Fruit fly (Drosophila melanogaster) whole organism, embryonic: ENCODE measurements around the gene Ada1-2.
A peak's percentile ranks its signal among the peaks of the same experiment; 100 is the strongest.

ENCODE experiments used
- Aef1 ChIP-seq: fragments of 200-800 bp; sonication (Bioruptor generic); IDR thresholded peaks from 3 replicates; pipeline ENCODE4 v1.3.6; 2022; ENCODE audit warnings: missing biosample characterization, missing genetic modification characterization
- Awh ChIP-seq: fragments of 200-800 bp; sonication (Bioruptor generic); IDR thresholded peaks from 2 replicates; pipeline ENCODE4, ENCODE4 v1.3.6; 2022; ENCODE audit warnings: missing biosample characterization, missing genetic modification characterization
- Blimp-1 ChIP-seq: fragments of 200-800 bp; sonication (Bioruptor generic); optimal IDR thresholded peaks from 3 replicates; lab custom pipeline; 2018; ENCODE audit warnings: missing biosample characterization, missing genetic modification characterization, mild to moderate bottlenecking, moderate library complexity, missing genetic modification reagents
- CG10209 ChIP-seq: fragments of 200-800 bp; sonication (Bioruptor generic); optimal IDR thresholded peaks from 3 replicates; lab custom pipeline; 2017; ENCODE audit warnings: missing biosample characterization, mild to moderate bottlenecking, missing genetic modification characterization, missing genetic modification reagents
- CG10431 ChIP-seq: fragments of 200-800 bp; sonication (Bioruptor generic); optimal IDR thresholded peaks from 3 replicates; lab custom pipeline; 2018; ENCODE audit warnings: missing biosample characterization, mild to moderate bottlenecking, missing genetic modification characterization
- CG10979 ChIP-seq: fragments of 200-800 bp; sonication (Bioruptor generic); optimal IDR thresholded peaks from 2 replicates; lab custom pipeline; 2018; ENCODE audit warnings: missing biosample characterization, mild to moderate bottlenecking, missing genetic modification characterization, moderate library complexity
- CG14860 ChIP-seq: fragments of 200-800 bp; sonication (Bioruptor generic); IDR thresholded peaks from 3 replicates; pipeline ENCODE4 v1.3.6; 2022; ENCODE audit warnings: missing biosample characterization, missing genetic modification characterization; ENCODE audit not compliant: partially characterized antibody
- CG15011 ChIP-seq: fragments of 200-800 bp; sonication (Bioruptor generic); optimal IDR thresholded peaks from 3 replicates; lab custom pipeline; 2018; ENCODE audit warnings: missing biosample characterization, mild to moderate bottlenecking, missing genetic modification characterization
- CG16813 ChIP-seq: fragments of 200-800 bp; sonication (Bioruptor generic); IDR thresholded peaks from 3 replicates; pipeline ENCODE4 v1.3.6; 2022; ENCODE audit warnings: missing biosample characterization, missing genetic modification characterization; ENCODE audit not compliant: partially characterized antibody
- CG17186 ChIP-seq: fragments of 200-800 bp; sonication (Bioruptor generic); optimal IDR thresholded peaks from 3 replicates; lab custom pipeline; 2017; ENCODE audit warnings: missing biosample characterization, missing genetic modification reagents, missing genetic modification characterization
- CG17359 ChIP-seq: fragments of 200-800 bp; sonication (Bioruptor generic); optimal IDR thresholded peaks from 3 replicates; lab custom pipeline; 2018; ENCODE audit warnings: missing biosample characterization, mild to moderate bottlenecking, missing genetic modification characterization, moderate library complexity
- CG2116 ChIP-seq: fragments of 200-800 bp; sonication (Bioruptor generic); optimal IDR thresholded peaks from 3 replicates; lab custom pipeline; 2018; ENCODE audit warnings: missing biosample characterization, mild to moderate bottlenecking, missing genetic modification characterization
- CG2129 ChIP-seq: fragments of 200-800 bp; sonication (Bioruptor generic); IDR thresholded peaks from 2 replicates; pipeline ENCODE4 v1.3.6; 2022; ENCODE audit warnings: missing biosample characterization, missing genetic modification characterization; ENCODE audit not compliant: partially characterized antibody
- CG2678 ChIP-seq: fragments of 200-800 bp; sonication (Bioruptor generic); optimal IDR thresholded peaks from 3 replicates; lab custom pipeline; 2019; ENCODE audit warnings: missing biosample characterization, mild to moderate bottlenecking, missing genetic modification characterization, moderate library complexity
- CG30403 ChIP-seq: fragments of 200-800 bp; sonication (Bioruptor generic); optimal IDR thresholded peaks from 3 replicates; lab custom pipeline; 2016; ENCODE audit warnings: missing biosample characterization, missing genetic modification characterization
- CG33213 ChIP-seq: fragments of 200-800 bp; sonication (Bioruptor generic); optimal IDR thresholded peaks from 3 replicates; lab custom pipeline; 2016; ENCODE audit warnings: missing biosample characterization, missing genetic modification characterization
- CG34376 ChIP-seq: fragments of 200-800 bp; sonication (Bioruptor generic); optimal IDR thresholded peaks from 2 replicates; lab custom pipeline; 2018; ENCODE audit warnings: missing biosample characterization, mild to moderate bottlenecking, missing genetic modification characterization
- CG3995 ChIP-seq: fragments of 200-800 bp; sonication (Bioruptor generic); optimal IDR thresholded peaks from 3 replicates; lab custom pipeline; 2016; ENCODE audit warnings: missing biosample characterization, missing genetic modification characterization
- CG4617 ChIP-seq: fragments of 200-800 bp; sonication (Bioruptor generic); optimal IDR thresholded peaks from 3 replicates; lab custom pipeline; 2016; ENCODE audit warnings: missing biosample characterization, missing genetic modification characterization, borderline replicate concordance
- CG6683 ChIP-seq: fragments of 200-800 bp; sonication (Bioruptor generic); optimal IDR thresholded peaks from 2 replicates; lab custom pipeline; 2017; ENCODE audit warnings: missing biosample characterization, mild to moderate bottlenecking, missing genetic modification characterization, missing genetic modification reagents
- CG8924 ChIP-seq: fragments of 200-800 bp; optimal IDR thresholded peaks from 3 replicates; lab custom pipeline; 2019; ENCODE audit warnings: missing biosample characterization, mild to moderate bottlenecking, missing genetic modification characterization, moderate library complexity
- Dip2 ChIP-seq: fragments of 200-800 bp; sonication (Bioruptor generic); IDR thresholded peaks from 2 replicates; pipeline ENCODE4 v1.3.6; 2022; ENCODE audit warnings: missing biosample characterization, missing genetic modification characterization
- HHEX ChIP-seq: fragments of 200-800 bp; sonication (Bioruptor generic); optimal IDR thresholded peaks from 3 replicates; lab custom pipeline; 2017; ENCODE audit warnings: missing biosample characterization, mild to moderate bottlenecking, missing genetic modification characterization, missing genetic modification reagents
- Hsf ChIP-seq: fragments of 200-800 bp; sonication (Bioruptor generic); optimal IDR thresholded peaks from 3 replicates; lab custom pipeline; 2016; ENCODE audit warnings: missing biosample characterization, missing genetic modification characterization
- Lhr ChIP-seq: fragments of 200-800 bp; sonication (Bioruptor generic); optimal IDR thresholded peaks from 3 replicates; lab custom pipeline; 2017; ENCODE audit warnings: mild to moderate bottlenecking, missing biosample characterization, missing genetic modification reagents, missing genetic modification characterization
- NK7.1 ChIP-seq: fragments of 200-800 bp; sonication (Bioruptor generic); optimal IDR thresholded peaks from 3 replicates; lab custom pipeline; 2016; ENCODE audit warnings: missing biosample characterization, missing genetic modification characterization
- Neu2 ChIP-seq: fragments of 200-800 bp; sonication (Bioruptor generic); optimal IDR thresholded peaks from 3 replicates; lab custom pipeline; 2016; ENCODE audit warnings: missing biosample characterization, missing genetic modification characterization, borderline replicate concordance
- Nf-YC ChIP-seq: fragments of 200-800 bp; optimal IDR thresholded peaks from 3 replicates; lab custom pipeline; 2019; ENCODE audit warnings: missing biosample characterization, mild to moderate bottlenecking, missing genetic modification characterization, moderate library complexity
- ap ChIP-seq: fragments of 200-800 bp; sonication (Bioruptor generic); IDR thresholded peaks from 2 replicates; pipeline ENCODE4 v1.3.6; 2022; ENCODE audit warnings: missing biosample characterization, missing genetic modification characterization
- bsh ChIP-seq, 2 experiments: fragments of 200-800 bp; sonication (Bioruptor generic); optimal IDR thresholded peaks; 2 replicates each; lab custom pipeline; 2017 to 2018; ENCODE audit warnings: mild to moderate bottlenecking in 2 of 2, missing biosample characterization in 2 of 2, missing genetic modification characterization in 2 of 2, moderate library complexity in 1 of 2
- btn ChIP-seq: fragments of 200-800 bp; sonication (Bioruptor generic); optimal IDR thresholded peaks from 2 replicates; lab custom pipeline; 2016; ENCODE audit warnings: missing biosample characterization, missing genetic modification characterization
- caup ChIP-seq: fragments of 200-800 bp; sonication (Bioruptor generic); optimal IDR thresholded peaks from 3 replicates; lab custom pipeline; 2017; ENCODE audit warnings: missing biosample characterization, mild to moderate bottlenecking, missing genetic modification characterization, moderate library complexity; ENCODE audit not compliant: severe bottlenecking
- dati ChIP-seq: fragments of 200-800 bp; sonication (Bioruptor generic); IDR thresholded peaks from 2 replicates; pipeline ENCODE4 v1.3.6; 2022; ENCODE audit warnings: missing biosample characterization, missing genetic modification characterization
- disco-r ChIP-seq: fragments of 200-800 bp; sonication (Bioruptor generic); optimal IDR thresholded peaks from 2 replicates; lab custom pipeline; 2016; ENCODE audit warnings: missing biosample characterization, missing genetic modification characterization
- dm ChIP-seq: fragments of 200-800 bp; sonication (Bioruptor generic); optimal IDR thresholded peaks from 3 replicates; lab custom pipeline; 2016; ENCODE audit warnings: missing biosample characterization, missing genetic modification characterization
- dysf ChIP-seq: fragments of 200-800 bp; sonication (Bioruptor generic); IDR thresholded peaks from 3 replicates; pipeline ENCODE4 v1.3.6; 2022; ENCODE audit warnings: missing biosample characterization, missing genetic modification characterization
- emc ChIP-seq: fragments of 200-800 bp; sonication (Bioruptor generic); optimal IDR thresholded peaks from 2 replicates; lab custom pipeline; 2016; ENCODE audit warnings: missing biosample characterization, missing genetic modification characterization
- en ChIP-seq: fragments of 200-800 bp; sonication (Bioruptor generic); optimal IDR thresholded peaks from 2 replicates; lab custom pipeline; 2016; ENCODE audit warnings: missing biosample characterization, missing genetic modification characterization
- fru ChIP-seq: fragments of >200 bp; optimal IDR thresholded peaks from 2 replicates; lab custom pipeline; 2017
- klu ChIP-seq: fragments of 200-800 bp; sonication (Bioruptor generic); IDR thresholded peaks from 2 replicates; pipeline ENCODE4 v1.3.6; 2022; ENCODE audit warnings: missing biosample characterization, missing genetic modification characterization
- knrl ChIP-seq: fragments of 200-800 bp; sonication (Bioruptor generic); IDR thresholded peaks from 3 replicates; pipeline ENCODE4 v1.3.6; 2022; ENCODE audit warnings: missing biosample characterization, missing genetic modification characterization; ENCODE audit not compliant: partially characterized antibody
- peb ChIP-seq: fragments of 200-800 bp; sonication (Bioruptor generic); IDR thresholded peaks from 2 replicates; pipeline ENCODE4 v1.3.6; 2022; ENCODE audit warnings: missing biosample characterization, missing genetic modification characterization
- pho ChIP-seq: fragments of 200-800 bp; sonication (Bioruptor generic); optimal IDR thresholded peaks from 2 replicates; lab custom pipeline; 2016; ENCODE audit warnings: missing biosample characterization, missing genetic modification characterization
- pum ChIP-seq: fragments of 200-800 bp; sonication (Bioruptor generic); optimal IDR thresholded peaks from 2 replicates; lab custom pipeline; 2016; ENCODE audit warnings: missing biosample characterization, missing genetic modification characterization
- sc ChIP-seq, 3 experiments: fragments of >200 bp in 2 of 3; fragments of 200-800 bp in 1 of 3; sonication (Bioruptor generic) in 1 of 3; optimal IDR thresholded peaks; 2 replicates in 2 of 3; 3 replicates in 1 of 3; lab custom pipeline; 2017; ENCODE audit warnings: mild to moderate bottlenecking in 1 of 3, missing biosample characterization in 1 of 3, missing genetic modification characterization in 1 of 3, missing genetic modification reagents in 1 of 3
- sim ChIP-seq: fragments of 200-800 bp; sonication (Bioruptor generic); IDR thresholded peaks from 2 replicates; pipeline ENCODE4 v1.3.6; 2022; ENCODE audit warnings: missing biosample characterization, missing genetic modification characterization
- stwl ChIP-seq: fragments of 200-800 bp; sonication (Bioruptor generic); optimal IDR thresholded peaks from 3 replicates; lab custom pipeline; 2018; ENCODE audit warnings: missing biosample characterization, mild to moderate bottlenecking, missing genetic modification characterization, moderate library complexity
- unc-4 ChIP-seq: fragments of 200-800 bp; sonication (Bioruptor generic); IDR thresholded peaks from 2 replicates; pipeline ENCODE4 v1.3.6; 2022; ENCODE audit warnings: missing biosample characterization, missing genetic modification characterization; ENCODE audit not compliant: partially characterized antibody
- vnd ChIP-seq: fragments of 200-800 bp; sonication (Bioruptor generic); IDR thresholded peaks from 3 replicates; pipeline ENCODE4 v1.3.6; 2022; ENCODE audit warnings: missing biosample characterization, missing genetic modification characterization; ENCODE audit not compliant: partially characterized antibody
- zen ChIP-seq: fragments of 200-800 bp; sonication (Bioruptor generic); optimal IDR thresholded peaks from 3 replicates; lab custom pipeline; 2018; ENCODE audit warnings: missing biosample characterization, mild to moderate bottlenecking, missing genetic modification characterization, moderate library complexity

Ada1-2 gene

DNA sequence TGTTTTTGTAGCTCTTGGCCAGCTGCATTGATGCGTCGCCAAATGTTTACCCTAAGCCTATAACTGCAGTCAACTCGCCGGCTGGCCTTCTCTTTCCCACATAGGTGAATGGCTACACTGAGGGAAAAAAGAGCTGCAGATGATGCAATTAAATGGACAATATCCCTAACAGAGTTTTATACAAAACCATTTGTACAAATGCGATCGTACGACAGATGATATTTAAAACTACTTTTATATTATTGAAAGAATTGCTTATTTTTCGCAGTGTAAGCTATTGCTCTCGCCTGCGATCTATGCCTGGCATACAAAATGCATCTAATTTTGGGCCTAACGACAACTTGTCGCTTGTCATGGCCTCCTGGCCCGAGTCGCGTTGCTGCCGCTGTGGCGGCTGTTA, 42.8 kb upstream of the Ada1-2 start (continued):
- TF ChIP-seq CG10431 (GFP tag; lab: Kevin White, UChicago) (no peak), CG3995 (GFP tag; lab: Kevin White, UChicago) (no peak), dm (no peak), Blimp-1 (GFP tag; lab: Kevin White, UChicago) (peak; percentile 36), CG15011 (GFP tag; lab: Kevin White, UChicago) (no peak), sc (optimal IDR thresholded peaks at IDR 0.05; lab: Kevin White, UChicago) (no peak), sc (GFP tag; optimal IDR thresholded peaks at IDR 0.05; lab: Kevin White, UChicago) (peak; percentile 6), Aef1 (GFP tag; lab: Robert Waterston, UW) (no peak), CG14860 (GFP tag; lab: Robert Waterston, UW) (no peak), pho (GFP tag; lab: Kevin White, UChicago) (no peak), pum (peak; percentile 11), caup (GFP tag; lab: Kevin White, UChicago) (no peak), stwl (tag; lab: Kevin White, UChicago) (no peak), CG17359 (tag; lab: Kevin White, UChicago) (peak; percentile 18), CG2678 (tag; lab: Kevin White, UChicago) (peak; percentile 22), knrl (GFP tag; lab: Robert Waterston, UW) (no peak), CG10979 (tag; lab: Kevin White, UChicago) (peak; percentile 55), CG8924 (peak; percentile 48), dati (GFP tag; lab: Robert Waterston, UW) (no peak), CG4617 (no peak), Lhr (GFP tag; lab: Kevin White, UChicago) (no peak), dysf (peak; percentile 62), CG2129 (GFP tag; lab: Robert Waterston, UW) (no peak), CG30403 (GFP tag; lab: Kevin White, UChicago) (peak; percentile 36), vnd (GFP tag; lab: Robert Waterston, UW) (no peak), btn (no peak), Dip2 (no peak), emc (GFP tag; lab: Kevin White, UChicago) (no peak), CG10209 (GFP tag; lab: Kevin White, UChicago) (peak; percentile 14), en (no peak), Awh (GFP tag; lab: Robert Waterston, UW) (no peak; the same call in 1 of the 2 replicates), CG2116 (GFP tag; lab: Kevin White, UChicago) (no peak), klu (GFP tag; lab: Robert Waterston, UW) (0 out of 2 replicates have a peak, but pooled peaks have one; percentile 18), CG6683 (GFP tag; lab: Kevin White, UChicago) (no peak), Nf-YC (tag; lab: Kevin White, UChicago) (no peak), Hsf (GFP tag; lab: Kevin White, UChicago) (peak; percentile 41), Neu2 (GFP tag; lab: Kevin White, UChicago) (no peak), sim (GFP tag; lab: Robert Waterston, UW) (no peak), CG33213 (no peak), CG17186 (GFP tag; lab: Kevin White, UChicago) (no peak), disco-r (GFP tag; lab: Kevin White, UChicago) (no peak), ap (GFP tag; lab: Robert Waterston, UW) (0 out of 2 replicates have a peak, but pooled peaks have one; percentile 15), CG16813 (GFP tag; lab: Robert Waterston, UW) (no peak), peb (GFP tag; lab: Robert Waterston, UW) (no peak), bsh (GFP tag; optimal IDR thresholded peaks at IDR 0.05; lab: Kevin White, UChicago) (peak; percentile 63 to 76), CG34376 (GFP tag; lab: Kevin White, UChicago) (no peak), NK7.1 (GFP tag; lab: Kevin White, UChicago) (no peak), HHEX (GFP tag; lab: Kevin White, UChicago) (no peak), unc-4 (GFP tag; lab: Robert Waterston, UW) (no peak), fru (no peak), zen (tag; lab: Kevin White, UChicago) (peak; percentile 62)
